Fruit fly (Drosophila melanogaster): ENCODE results near the gene CG32212.

Gene CG32212

dm6 chr3L:19532443-19532842 is 45.1 kb downstream of the CG32212 start, which contains the start of gene Cpr76Bd:
TSS of gene Cpr76Bd (plus strand) at chr3L:19532743.
- TF ChIP-seq sv (GFP tag; optimal IDR thresholded peaks at IDR 0.05) (no peak), brk (GFP tag; optimal IDR thresholded peaks at IDR 0.05) (no peak), dmrt93B (GFP tag; optimal IDR thresholded peaks at IDR 0.05) (no peak), CG9705 (GFP tag; optimal IDR thresholded peaks at IDR 0.05) (no peak), Sp1 (GFP tag; optimal IDR thresholded peaks at IDR 0.05) (no peak), fru (GFP tag; optimal IDR thresholded peaks at IDR 0.05) (no peak), N (GFP tag; optimal IDR thresholded peaks at IDR 0.05) (no peak), h (GFP tag; optimal IDR thresholded peaks at IDR 0.05) (no peak), usp (GFP tag; optimal IDR thresholded peaks at IDR 0.05) (no peak), Jra (GFP tag; optimal IDR thresholded peaks at IDR 0.05) (no peak), br (GFP tag; optimal IDR thresholded peaks at IDR 0.05) (no peak), jim (GFP tag; optimal IDR thresholded peaks at IDR 0.05) (no peak), lola (GFP tag; optimal IDR thresholded peaks at IDR 0.05) (no peak), Vsx2 (GFP tag; optimal IDR thresholded peaks at IDR 0.05; ENCODE audit: partially characterized antibody) (no peak), Hr78 (GFP tag; optimal IDR thresholded peaks at IDR 0.05) (no peak), Rel (GFP tag; optimal IDR thresholded peaks at IDR 0.05) (no peak), Rel (tag; optimal IDR thresholded peaks at IDR 0.05) (no peak), sage (GFP tag; optimal IDR thresholded peaks at IDR 0.05) (no peak), tai (GFP tag; optimal IDR thresholded peaks at IDR 0.05) (no peak), ey (GFP tag; optimal IDR thresholded peaks at IDR 0.05) (no peak), Hnf4 (GFP tag; optimal IDR thresholded peaks at IDR 0.05) (no peak)
